Fruit fly (Drosophila melanogaster): Measurements from ENCODE around the gene cindr.
A peak's percentile ranks its signal among the peaks of the same experiment; 100 is the strongest.

cindr gene

dm6 chr3R:30765306-30766033, 42.9 kb upstream of the cindr start, which contains the start of gene zfh1:
Gene zfh1 (plus strand): TSS chr3R:30765926.
- TF ChIP-seq Sox14 (GFP tag; optimal IDR thresholded peaks at IDR 0.05) (peak; percentile 1), CG10631 (GFP tag; optimal IDR thresholded peaks at IDR 0.05) (no peak), Eip78C (GFP tag) (peak; percentile 71), CG6854 (GFP tag; optimal IDR thresholded peaks at IDR 0.05) (no peak), vri (GFP tag; optimal IDR thresholded peaks at IDR 0.05) (peak; percentile 28), CG6163 (GFP tag; IDR thresholded peaks at IDR 0.05) (0 out of 3 replicates have a peak, but pooled peaks have one; percentile 22), eg (GFP tag; IDR thresholded peaks at IDR 0.05) (peak; percentile 35; the same call in 1 of the 3 replicates), dsx (GFP tag; optimal IDR thresholded peaks at IDR 0.05; ENCODE audit: poor library complexity, severe bottlenecking) (peak; percentile 18), svp (GFP tag) (peak; percentile 99), Ets21C (GFP tag; optimal IDR thresholded peaks at IDR 0.05) (no peak), CG1621 (tag; optimal IDR thresholded peaks at IDR 0.05) (peak; percentile 52)

DNA sequence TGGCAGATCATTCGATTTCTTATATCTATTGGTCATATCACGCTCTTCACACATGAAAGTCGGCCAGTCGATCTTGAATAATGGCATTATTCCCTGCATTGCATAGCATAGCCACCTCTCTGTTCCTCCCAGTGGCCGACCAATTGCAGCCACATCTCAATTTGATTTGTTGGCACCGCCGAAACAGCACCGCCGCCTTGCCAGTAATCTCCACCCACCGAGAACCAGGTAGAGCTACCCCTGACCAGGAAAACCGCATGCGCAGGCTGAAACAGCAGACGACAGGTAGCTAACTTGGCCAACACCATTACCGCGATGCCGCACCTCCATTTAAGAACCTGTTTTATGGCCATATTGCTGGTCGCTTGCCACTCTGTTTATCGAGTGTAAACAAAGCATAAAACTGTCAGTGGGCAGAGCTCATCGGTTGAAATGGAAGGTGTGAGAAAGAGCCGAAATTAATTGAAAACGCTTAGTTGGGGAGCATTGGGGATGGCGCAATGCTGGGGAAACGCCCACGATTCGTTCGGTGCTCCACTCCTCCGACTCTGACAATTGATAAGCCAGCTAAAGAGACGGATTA, 41.4 kb upstream of the cindr start:
- TF ChIP-seq CG6163 (GFP tag; IDR thresholded peaks at IDR 0.05) (no peak), acj6 (GFP tag; optimal IDR thresholded peaks at IDR 0.05) (no peak), svp (GFP tag) (peak; percentile 43), fkh (GFP tag; optimal IDR thresholded peaks at IDR 0.05) (peak; percentile 78)

dm6 chr3R:30767556-30767955, 40.9 kb upstream of the cindr start:
- TF ChIP-seq CG8319 (GFP tag; optimal IDR thresholded peaks at IDR 0.05) (no peak), CG31627 (GFP tag; optimal IDR thresholded peaks at IDR 0.05) (no peak), Ets96B (tag; optimal IDR thresholded peaks at IDR 0.05) (no peak), CG6792 (GFP tag; optimal IDR thresholded peaks at IDR 0.05) (no peak), CG6276 (GFP tag; optimal IDR thresholded peaks at IDR 0.05) (no peak), Blimp-1 (GFP tag; optimal IDR thresholded peaks at IDR 0.05) (no peak), svp (GFP tag) (no peak), dsx (GFP tag; optimal IDR thresholded peaks at IDR 0.05; ENCODE audit: poor library complexity, severe bottlenecking) (no peak), lz (GFP tag; optimal IDR thresholded peaks at IDR 0.05) (no peak), salr (GFP tag; optimal IDR thresholded peaks at IDR 0.05) (no peak), fkh (GFP tag; optimal IDR thresholded peaks at IDR 0.05) (no peak), dac (GFP tag; optimal IDR thresholded peaks at IDR 0.05) (no peak), acj6 (GFP tag; optimal IDR thresholded peaks at IDR 0.05) (no peak), CG11762 (GFP tag; optimal IDR thresholded peaks at IDR 0.05; ENCODE audit: insufficient read depth) (no peak), CG11902 (GFP tag; optimal IDR thresholded peaks at IDR 0.05) (no peak), CG8119 (GFP tag; IDR thresholded peaks at IDR 0.05) (no peak), Sox15 (GFP tag; optimal IDR thresholded peaks at IDR 0.05) (no peak), Gug (GFP tag; IDR thresholded peaks at IDR 0.05) (no peak), CG10669 (GFP tag; optimal IDR thresholded peaks at IDR 0.05) (no peak), vri (GFP tag; optimal IDR thresholded peaks at IDR 0.05) (no peak)

DNA sequence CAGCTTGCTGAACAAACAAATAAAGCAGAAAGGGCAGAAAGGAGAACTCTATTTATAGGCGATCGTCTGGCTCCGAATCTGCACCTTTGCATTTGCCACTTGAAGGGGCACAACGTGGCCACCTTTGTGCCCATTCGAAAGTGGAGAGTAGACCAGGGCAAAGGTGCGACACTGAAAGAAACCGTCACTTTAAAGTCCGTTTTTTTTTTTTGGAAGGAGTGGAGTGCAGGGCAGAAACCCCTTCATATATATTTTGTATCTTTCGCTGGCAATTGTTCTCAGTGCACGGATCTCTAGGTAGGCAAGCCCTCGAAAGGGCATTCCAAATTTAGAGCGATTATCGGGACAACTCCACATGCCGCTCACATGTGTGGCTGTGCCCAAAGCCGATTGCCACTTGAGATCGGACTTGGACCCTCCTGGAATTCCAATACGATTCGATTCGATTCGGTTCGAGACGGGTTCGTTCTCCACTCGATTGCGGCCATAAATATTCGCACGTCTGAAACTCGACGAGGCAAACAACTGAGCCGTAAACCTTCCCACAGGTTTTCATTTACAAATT, 38.3 kb upstream of the cindr start:
- TF ChIP-seq CG6854 (GFP tag; optimal IDR thresholded peaks at IDR 0.05) (no peak), CG3919 (GFP tag; optimal IDR thresholded peaks at IDR 0.05) (peak; percentile 34), svp (GFP tag) (peak; percentile 61), Eip78C (GFP tag) (peak; percentile 22)

- TF ChIP-seq CG8632 (GFP tag; optimal IDR thresholded peaks at IDR 0.05) (no peak), CG7368 (GFP tag; optimal IDR thresholded peaks at IDR 0.05) (no peak), CG10631 (GFP tag; optimal IDR thresholded peaks at IDR 0.05) (no peak), lz (GFP tag; optimal IDR thresholded peaks at IDR 0.05) (no peak), fd59A (GFP tag; optimal IDR thresholded peaks at IDR 0.05) (no peak)
Measured at dm6 chr3R:30770709-30771108, 37.7 kb upstream of the cindr start.
